Worm (Caenorhabditis elegans) whole organism, L2 larva: ENCODE measurements around the gene alh-7.

Experiments
- C34F6.9 ChIP-seq: fragments of 150-350 bp; optimal IDR thresholded peaks from 2 replicates; lab custom pipeline; 2014; ENCODE audit warnings: missing biosample characterization, missing genetic modification characterization
- F13H6.1 ChIP-seq: sonication (generic microtip); optimal IDR thresholded peaks from 2 replicates; lab custom pipeline; 2016; ENCODE audit warnings: missing genetic modification characterization, missing compliant biosample characterization
- R02D3.7 ChIP-seq: fragments of 150-350 bp; optimal IDR thresholded peaks from 2 replicates; lab custom pipeline; 2014; ENCODE audit warnings: missing biosample characterization, missing genetic modification characterization
- Y55F3AM.14 ChIP-seq: fragments of 200-800 bp; sonication (Bioruptor generic); optimal IDR thresholded peaks from 2 replicates; lab custom pipeline; 2018; ENCODE audit warnings: mild to moderate bottlenecking, missing genetic modification characterization, missing compliant biosample characterization
- ZK546.5 ChIP-seq: sonication (generic microtip); optimal IDR thresholded peaks from 2 replicates; lab custom pipeline; 2017; ENCODE audit warnings: missing biosample characterization, missing genetic modification characterization
- alr-1 ChIP-seq: fragments of 150-350 bp; optimal IDR thresholded peaks from 2 replicates; lab custom pipeline; 2014; ENCODE audit warnings: missing biosample characterization, missing genetic modification characterization
- aly-2 ChIP-seq: fragments of 150-350 bp; optimal IDR thresholded peaks from 2 replicates; lab custom pipeline; 2014; ENCODE audit warnings: missing biosample characterization, missing genetic modification characterization
- ama-1 ChIP-seq: fragments of 150-350 bp; optimal IDR thresholded peaks from 2 replicates; lab custom pipeline; 2018; ENCODE audit warnings: inconsistent platforms
- blmp-1 ChIP-seq: sonication (generic microtip); optimal IDR thresholded peaks from 2 replicates; lab custom pipeline; 2017; ENCODE audit warnings: missing genetic modification characterization, mild to moderate bottlenecking, missing compliant biosample characterization, antibody characterized with exemption, moderate library complexity; ENCODE audit not compliant: insufficient read depth
- ceh-16 ChIP-seq: fragments of 150-350 bp; optimal IDR thresholded peaks from 2 replicates; lab custom pipeline; 2014; ENCODE audit warnings: missing biosample characterization, missing genetic modification characterization
- crh-2 ChIP-seq: sonication (generic microtip); optimal IDR thresholded peaks from 2 replicates; lab custom pipeline; 2017; ENCODE audit warnings: missing biosample characterization, missing genetic modification characterization
- dmd-4 ChIP-seq: sonication (generic microtip); optimal IDR thresholded peaks from 2 replicates; lab custom pipeline; 2017; ENCODE audit warnings: missing biosample characterization, missing genetic modification characterization
- egl-27 ChIP-seq: sonication (generic microtip); optimal IDR thresholded peaks from 3 replicates; lab custom pipeline; 2017; ENCODE audit warnings: missing biosample characterization, missing genetic modification reagents, missing genetic modification characterization
- elt-1 ChIP-seq: fragments of 150-350 bp; optimal IDR thresholded peaks from 2 replicates; lab custom pipeline; 2014; ENCODE audit warnings: missing biosample characterization, missing genetic modification characterization
- elt-3 ChIP-seq: sonication (generic microtip); optimal IDR thresholded peaks from 2 replicates; lab custom pipeline; 2017; ENCODE audit warnings: missing biosample characterization, missing genetic modification characterization
- gmeb-1 ChIP-seq: fragments of 150-350 bp; optimal IDR thresholded peaks from 2 replicates; lab custom pipeline; 2014; ENCODE audit warnings: missing biosample characterization, missing genetic modification characterization
- lin-11 ChIP-seq: fragments of 150-350 bp; sonication (generic microtip); optimal IDR thresholded peaks from 2 replicates; lab custom pipeline; 2014; ENCODE audit warnings: missing biosample characterization, missing genetic modification characterization, inconsistent platforms, mixed read lengths
- lin-13 ChIP-seq: fragments of 150-350 bp; optimal IDR thresholded peaks from 2 replicates; lab custom pipeline; 2014; ENCODE audit warnings: missing biosample characterization, missing genetic modification reagents, missing genetic modification characterization
- lin-39 ChIP-seq: fragments of 150-350 bp; optimal IDR thresholded peaks from 2 replicates; lab custom pipeline; 2014; ENCODE audit warnings: missing biosample characterization, missing genetic modification reagents, missing genetic modification characterization
- lsy-2 ChIP-seq, 2 experiments: fragments of 150-350 bp in 1 of 2; sonication (generic microtip) in 1 of 2; optimal IDR thresholded peaks; 2 replicates each; lab custom pipeline; 2014 to 2017; ENCODE audit warnings: missing biosample characterization in 2 of 2, missing genetic modification characterization in 2 of 2
- mbf-1 ChIP-seq: sonication (generic microtip); optimal IDR thresholded peaks from 2 replicates; lab custom pipeline; 2017; ENCODE audit warnings: missing biosample characterization, missing genetic modification characterization
- mdl-1 ChIP-seq, 2 experiments: fragments of 150-350 bp in 1 of 2; sonication (generic microtip) in 1 of 2; optimal IDR thresholded peaks; 2 replicates each; lab custom pipeline; 2017; ENCODE audit warnings: missing biosample characterization in 2 of 2, missing genetic modification characterization in 2 of 2
- nhr-10 ChIP-seq: sonication (generic microtip); optimal IDR thresholded peaks from 2 replicates; lab custom pipeline; 2017; ENCODE audit warnings: missing biosample characterization, missing genetic modification characterization
- nhr-11 ChIP-seq: fragments of 150-350 bp; optimal IDR thresholded peaks from 2 replicates; lab custom pipeline; 2014; ENCODE audit warnings: missing biosample characterization, missing genetic modification characterization
- nhr-129 ChIP-seq: fragments of 150-350 bp; optimal IDR thresholded peaks from 2 replicates; lab custom pipeline; 2014; ENCODE audit warnings: missing biosample characterization, missing genetic modification characterization
- nhr-21 ChIP-seq: fragments of 150-350 bp; optimal IDR thresholded peaks from 2 replicates; lab custom pipeline; 2014; ENCODE audit warnings: missing biosample characterization, missing genetic modification characterization
- nhr-237 ChIP-seq: fragments of 150-350 bp; optimal IDR thresholded peaks from 2 replicates; lab custom pipeline; 2014; ENCODE audit warnings: missing biosample characterization, missing genetic modification characterization
- nhr-25 ChIP-seq: fragments of 150-350 bp; sonication (generic microtip); optimal IDR thresholded peaks from 3 replicates; lab custom pipeline; 2014; ENCODE audit warnings: missing biosample characterization, missing genetic modification characterization
- nhr-77 ChIP-seq: fragments of 150-350 bp; optimal IDR thresholded peaks from 2 replicates; lab custom pipeline; 2014; ENCODE audit warnings: missing biosample characterization, missing genetic modification characterization
- peb-1 ChIP-seq: fragments of 150-350 bp; optimal IDR thresholded peaks from 2 replicates; lab custom pipeline; 2014; ENCODE audit warnings: missing biosample characterization, missing genetic modification characterization
- skn-1 ChIP-seq: sonication (generic microtip); optimal IDR thresholded peaks from 2 replicates; lab custom pipeline; 2017; ENCODE audit warnings: missing biosample characterization, missing genetic modification characterization
- sma-3 ChIP-seq: sonication (generic microtip); optimal IDR thresholded peaks from 2 replicates; lab custom pipeline; 2016; ENCODE audit warnings: missing genetic modification reagents, missing genetic modification characterization, missing compliant biosample characterization
- sma-9 ChIP-seq, 2 experiments: fragments of 150-350 bp in 1 of 2; sonication (generic microtip) in 1 of 2; optimal IDR thresholded peaks; 2 replicates each; lab custom pipeline; 2014 to 2016; ENCODE audit warnings: missing genetic modification characterization in 2 of 2, mild to moderate bottlenecking in 1 of 2, missing biosample characterization in 1 of 2, missing compliant biosample characterization in 1 of 2, missing genetic modification reagents in 1 of 2, moderate library complexity in 1 of 2
- snpc-4 ChIP-seq: fragments of 150-350 bp; optimal IDR thresholded peaks from 2 replicates; lab custom pipeline; 2014; ENCODE audit warnings: missing biosample characterization, missing genetic modification characterization
- unc-55 ChIP-seq: fragments of 150-350 bp; sonication (generic microtip); optimal IDR thresholded peaks from 3 replicates; lab custom pipeline; 2014; ENCODE audit warnings: missing biosample characterization, missing genetic modification reagents, missing genetic modification characterization
- unc-62 ChIP-seq: fragments of 150-350 bp; optimal IDR thresholded peaks from 2 replicates; lab custom pipeline; 2014; ENCODE audit warnings: missing biosample characterization, missing genetic modification reagents, missing genetic modification characterization
- zag-1 ChIP-seq: fragments of 150-350 bp; optimal IDR thresholded peaks from 2 replicates; lab custom pipeline; 2014; ENCODE audit warnings: missing biosample characterization, missing genetic modification characterization
- ztf-1 ChIP-seq: fragments of 200-800 bp; sonication (Bioruptor generic); conservative IDR thresholded peaks from 2 replicates; pipeline ENCODE4 v1.3.6; 2022; ENCODE audit warnings: missing genetic modification characterization, missing compliant biosample characterization
- ztf-4 ChIP-seq: fragments of 150-350 bp; optimal IDR thresholded peaks from 2 replicates; lab custom pipeline; 2014; ENCODE audit warnings: missing biosample characterization, missing genetic modification characterization

alh-7 gene

ce11 chrII:13484108-13484507, 7.5 kb downstream of the alh-7 start:
- TF ChIP-seq elt-3 (tag; lab: Kevin White, UChicago) (no peak), ceh-16 (tag; lab: Kevin White, UChicago) (no peak), mbf-1 (tag; lab: Kevin White, UChicago) (no peak), alr-1 (tag; lab: Kevin White, UChicago) (no peak), ztf-1 (no peak), crh-2 (tag; lab: Kevin White, UChicago) (no peak), snpc-4 (tag; lab: Kevin White, UChicago) (no peak), gmeb-1 (no peak), elt-1 (tag; lab: Kevin White, UChicago) (no peak), nhr-77 (tag; lab: Kevin White, UChicago) (no peak), unc-62 (GFP tag; lab: Kevin White, UChicago) (no peak), nhr-11 (tag; lab: Kevin White, UChicago) (no peak), mdl-1 (tag; optimal IDR thresholded peaks at IDR 0.05; lab: Kevin White, UChicago) (no peak), egl-27 (tag; lab: Kevin White, UChicago) (no peak), lin-11 (tag; lab: Kevin White, UChicago) (no peak), R02D3.7 (tag; lab: Kevin White, UChicago) (no peak), ztf-4 (no peak)

ce11 chrII:13481781-13482455, 9.7 kb downstream of the alh-7 start, which contains the start of gene E01G4.6:
Gene E01G4.6 (plus strand): TSS chrII:13482405.
- no peak for TF ChIP-seq F13H6.1 (tag; lab: Kevin White, UChicago)
- no peak for TF ChIP-seq snpc-4 (tag; lab: Kevin White, UChicago)
- TF ChIP-seq unc-55: no peak
- no peak for TF ChIP-seq sma-9 (GFP tag; optimal IDR thresholded peaks at IDR 0.05; lab: Kevin White, UChicago)
- TF ChIP-seq sma-9 (tag; optimal IDR thresholded peaks at IDR 0.05; lab: Kevin White, UChicago): no peak
- TF ChIP-seq zag-1 (tag; lab: Kevin White, UChicago): no peak
- TF ChIP-seq ztf-1: no peak
- TF ChIP-seq nhr-129 (tag; lab: Kevin White, UChicago): no peak
- TF ChIP-seq ZK546.5: no peak
- no peak for TF ChIP-seq aly-2
- TF ChIP-seq nhr-10 (tag; lab: Kevin White, UChicago): no peak
- no peak for TF ChIP-seq egl-27 (tag; lab: Kevin White, UChicago)
- no peak for TF ChIP-seq elt-1 (tag; lab: Kevin White, UChicago)

- no peak for TF ChIP-seq Y55F3AM.14 (GFP tag; lab: Kevin White, UChicago)
- no peak for TF ChIP-seq unc-62 (GFP tag; lab: Kevin White, UChicago)
- TF ChIP-seq snpc-4 (tag; lab: Kevin White, UChicago): no peak
- TF ChIP-seq lin-39 (tag; lab: Kevin White, UChicago): no peak
- no peak for TF ChIP-seq ztf-4
- no peak for TF ChIP-seq nhr-21 (tag; lab: Kevin White, UChicago)
These were observed 12.2 kb downstream of the alh-7 start for ce11 chrII:13479424-13479823.

ce11 chrII:13477230-13477629, 14.4 kb downstream of the alh-7 start:
- TF ChIP-seq sma-9 (GFP tag; optimal IDR thresholded peaks at IDR 0.05; lab: Kevin White, UChicago) (peak; percentile 29), sma-9 (tag; optimal IDR thresholded peaks at IDR 0.05; lab: Kevin White, UChicago) (no peak), aly-2 (no peak), gmeb-1 (peak; percentile 77), nhr-21 (tag; lab: Kevin White, UChicago) (peak; percentile 2), mdl-1 (tag; optimal IDR thresholded peaks at IDR 0.05; lab: Kevin White, UChicago) (no peak), elt-3 (tag; lab: Kevin White, UChicago) (no peak), ztf-4 (no peak), F13H6.1 (tag; lab: Kevin White, UChicago) (peak; percentile 16), skn-1 (tag; lab: Kevin White, UChicago) (no peak), crh-2 (tag; lab: Kevin White, UChicago) (peak; percentile 48), ceh-16 (tag; lab: Kevin White, UChicago) (no peak), nhr-129 (tag; lab: Kevin White, UChicago) (peak; percentile 24), nhr-25 (tag; lab: Kevin White, UChicago) (peak; percentile 2), Y55F3AM.14 (GFP tag; lab: Kevin White, UChicago) (no peak), snpc-4 (tag; lab: Kevin White, UChicago) (no peak), mbf-1 (tag; lab: Kevin White, UChicago) (no peak), ama-1 (lab: Kevin White, UChicago) (peak; percentile 5), egl-27 (tag; lab: Kevin White, UChicago) (no peak), blmp-1 (tag; lab: Kevin White, UChicago) (no peak), nhr-10 (tag; lab: Kevin White, UChicago) (no peak), alr-1 (tag; lab: Kevin White, UChicago) (no peak), lin-13 (GFP tag; lab: Kevin White, UChicago) (peak; percentile 29), lin-11 (tag; lab: Kevin White, UChicago) (no peak), C34F6.9 (tag; lab: Kevin White, UChicago) (peak; percentile 73), unc-55 (peak; percentile 73), nhr-237 (tag; lab: Kevin White, UChicago) (no peak), ZK546.5 (no peak), lsy-2 (tag; optimal IDR thresholded peaks at IDR 0.05; lab: Kevin White, UChicago) (peak; percentile 46 to 71), peb-1 (tag; lab: Kevin White, UChicago) (no peak), dmd-4 (no peak), sma-3 (peak; percentile 44)
